Fruit fly (Drosophila melanogaster) whole organism, embryonic: ENCODE data around the gene CG7164.

Experiments
- BtbVII ChIP-seq: fragments of 200-800 bp; sonication (Bioruptor generic); optimal IDR thresholded peaks from 3 replicates; lab custom pipeline; 2017; ENCODE audit warnings: missing biosample characterization, mild to moderate bottlenecking, missing genetic modification characterization
- CG10274 ChIP-seq: fragments of 200-800 bp; sonication (Bioruptor generic); optimal IDR thresholded peaks from 3 replicates; lab custom pipeline; 2017; ENCODE audit warnings: missing biosample characterization, mild to moderate bottlenecking, missing genetic modification characterization
- CG10321 ChIP-seq: fragments of 200-800 bp; sonication (Bioruptor generic); IDR thresholded peaks from 2 replicates; pipeline ENCODE4 v1.3.6; 2022; ENCODE audit warnings: missing biosample characterization, missing genetic modification characterization
- CG11247 ChIP-seq: fragments of 200-800 bp; sonication (Bioruptor generic); IDR thresholded peaks from 2 replicates; pipeline ENCODE4 v1.3.6; 2022; ENCODE audit warnings: missing biosample characterization, missing genetic modification characterization
- CG11695 ChIP-seq: fragments of 200-800 bp; sonication (Bioruptor generic); IDR thresholded peaks from 3 replicates; pipeline ENCODE4 v1.3.6; 2022; ENCODE audit warnings: missing biosample characterization, missing genetic modification characterization
- CG13894 ChIP-seq: fragments of 200-800 bp; sonication (Bioruptor generic); optimal IDR thresholded peaks from 3 replicates; lab custom pipeline; 2018; ENCODE audit warnings: missing biosample characterization, mild to moderate bottlenecking, missing genetic modification characterization, moderate library complexity
- CG14014 ChIP-seq: fragments of 200-800 bp; sonication (Bioruptor generic); IDR thresholded peaks from 2 replicates; pipeline ENCODE4 v1.3.6; 2022; ENCODE audit warnings: missing biosample characterization, missing genetic modification characterization
- CG15514 ChIP-seq: fragments of 200-800 bp; sonication (Bioruptor generic); optimal IDR thresholded peaks from 3 replicates; lab custom pipeline; 2017; ENCODE audit warnings: missing biosample characterization, missing genetic modification characterization, mild to moderate bottlenecking, moderate library complexity, missing genetic modification reagents
- CG1647 ChIP-seq: fragments of 200-800 bp; sonication (Bioruptor generic); optimal IDR thresholded peaks from 3 replicates; lab custom pipeline; 2016; ENCODE audit warnings: missing biosample characterization, missing genetic modification characterization
- CG16813 ChIP-seq: fragments of 200-800 bp; sonication (Bioruptor generic); IDR thresholded peaks from 3 replicates; pipeline ENCODE4 v1.3.6; 2022; ENCODE audit warnings: missing biosample characterization, missing genetic modification characterization; ENCODE audit not compliant: partially characterized antibody
- CG17359 ChIP-seq: fragments of 200-800 bp; sonication (Bioruptor generic); optimal IDR thresholded peaks from 3 replicates; lab custom pipeline; 2018; ENCODE audit warnings: missing biosample characterization, mild to moderate bottlenecking, missing genetic modification characterization, moderate library complexity
- CG18619 ChIP-seq: fragments of 200-800 bp; sonication (Bioruptor generic); optimal IDR thresholded peaks from 3 replicates; lab custom pipeline; 2017; ENCODE audit warnings: missing biosample characterization, mild to moderate bottlenecking, missing genetic modification characterization
- CG2199 ChIP-seq: fragments of 200-800 bp; sonication (Bioruptor generic); IDR thresholded peaks from 3 replicates; pipeline ENCODE4 v1.3.6; 2022; ENCODE audit warnings: missing biosample characterization, missing genetic modification characterization
- CG30020 ChIP-seq: fragments of 200-800 bp; optimal IDR thresholded peaks from 2 replicates; lab custom pipeline; 2019; ENCODE audit warnings: missing biosample characterization, mild to moderate bottlenecking, missing genetic modification characterization, moderate library complexity
- CG32772 ChIP-seq: fragments of 200-800 bp; sonication (Bioruptor generic); IDR thresholded peaks from 2 replicates; pipeline ENCODE4 v1.3.6; 2022; ENCODE audit warnings: missing biosample characterization, missing genetic modification characterization
- CG3281 ChIP-seq: fragments of 200-800 bp; sonication (Bioruptor generic); optimal IDR thresholded peaks from 3 replicates; lab custom pipeline; 2017; ENCODE audit warnings: missing biosample characterization, mild to moderate bottlenecking, missing genetic modification characterization
- CG4707 ChIP-seq: fragments of 200-800 bp; sonication (Bioruptor generic); optimal IDR thresholded peaks from 2 replicates; lab custom pipeline; 2018; ENCODE audit warnings: missing biosample characterization, mild to moderate bottlenecking, missing genetic modification characterization, moderate library complexity
- CG4854 ChIP-seq: fragments of 200-800 bp; sonication (Bioruptor generic); optimal IDR thresholded peaks from 2 replicates; lab custom pipeline; 2016; ENCODE audit warnings: missing biosample characterization, missing genetic modification characterization, inconsistent platforms
- CG7839 ChIP-seq: fragments of 200-800 bp; sonication (Bioruptor generic); optimal IDR thresholded peaks from 3 replicates; lab custom pipeline; 2018; ENCODE audit warnings: missing biosample characterization, mild to moderate bottlenecking, missing genetic modification characterization, moderate library complexity
- CG9609 ChIP-seq: fragments of 200-800 bp; sonication (Bioruptor generic); optimal IDR thresholded peaks from 3 replicates; lab custom pipeline; 2016; ENCODE audit warnings: missing biosample characterization, missing genetic modification characterization
- D19A ChIP-seq: fragments of 200-800 bp; optimal IDR thresholded peaks from 3 replicates; lab custom pipeline; 2019; ENCODE audit warnings: missing biosample characterization, mild to moderate bottlenecking, missing genetic modification characterization, moderate library complexity
- Dbx ChIP-seq: fragments of 200-800 bp; sonication (Bioruptor generic); IDR thresholded peaks from 3 replicates; pipeline ENCODE4 v1.3.6; 2022; ENCODE audit warnings: missing biosample characterization, missing genetic modification characterization
- Dek ChIP-seq: fragments of 200-800 bp; sonication (Bioruptor generic); optimal IDR thresholded peaks from 3 replicates; lab custom pipeline; 2019; ENCODE audit warnings: missing biosample characterization, mild to moderate bottlenecking, missing genetic modification characterization, moderate library complexity
- Dll ChIP-seq: fragments of 200-800 bp; sonication (Bioruptor generic); IDR thresholded peaks from 4 replicates; pipeline ENCODE4 v1.3.6; 2022; ENCODE audit warnings: missing biosample characterization, missing genetic modification characterization; ENCODE audit not compliant: partially characterized antibody
- HLHmδ ChIP-seq: fragments of 200-800 bp; sonication (Bioruptor generic); optimal IDR thresholded peaks from 2 replicates; lab custom pipeline; 2018; ENCODE audit warnings: missing biosample characterization, mild to moderate bottlenecking, missing genetic modification characterization, moderate library complexity
- Hand ChIP-seq: fragments of 200-800 bp; sonication (Bioruptor generic); optimal IDR thresholded peaks from 2 replicates; lab custom pipeline; 2017; ENCODE audit warnings: mild to moderate bottlenecking, missing biosample characterization, missing genetic modification reagents, missing genetic modification characterization
- Lim3 ChIP-seq: fragments of 200-800 bp; sonication (Bioruptor generic); IDR thresholded peaks from 2 replicates; pipeline ENCODE4 v1.3.6; 2022; ENCODE audit warnings: missing biosample characterization, missing genetic modification characterization
- MTF-1 ChIP-seq: fragments of 200-800 bp; sonication (Bioruptor generic); optimal IDR thresholded peaks from 2 replicates; lab custom pipeline; 2018; ENCODE audit warnings: missing biosample characterization, mild to moderate bottlenecking, missing genetic modification characterization, borderline replicate concordance
- Opbp ChIP-seq: fragments of 200-800 bp; sonication (Bioruptor generic); IDR thresholded peaks from 3 replicates; pipeline ENCODE4 v1.3.6; 2022; ENCODE audit warnings: missing biosample characterization, missing genetic modification characterization; ENCODE audit not compliant: partially characterized antibody
- Sox102F ChIP-seq: fragments of 200-800 bp; sonication (Bioruptor generic); optimal IDR thresholded peaks from 2 replicates; lab custom pipeline; 2018; ENCODE audit warnings: missing biosample characterization, mild to moderate bottlenecking, missing genetic modification characterization, moderate library complexity
- YL-1 ChIP-seq: fragments of 200-800 bp; sonication (Bioruptor generic); optimal IDR thresholded peaks from 3 replicates; lab custom pipeline; 2017; ENCODE audit warnings: missing biosample characterization, mild to moderate bottlenecking, missing genetic modification characterization
- bcd ChIP-seq: fragments of 200-800 bp; sonication (Bioruptor generic); optimal IDR thresholded peaks from 2 replicates; lab custom pipeline; 2017; ENCODE audit warnings: missing biosample characterization, mild to moderate bottlenecking, missing genetic modification characterization
- cato ChIP-seq: fragments of 200-800 bp; sonication (Bioruptor generic); optimal IDR thresholded peaks from 2 replicates; lab custom pipeline; 2016; ENCODE audit warnings: missing biosample characterization, missing genetic modification characterization, borderline replicate concordance
- caup ChIP-seq: fragments of 200-800 bp; sonication (Bioruptor generic); optimal IDR thresholded peaks from 3 replicates; lab custom pipeline; 2017; ENCODE audit warnings: missing biosample characterization, mild to moderate bottlenecking, missing genetic modification characterization, moderate library complexity; ENCODE audit not compliant: severe bottlenecking
- chm ChIP-seq: fragments of 200-800 bp; sonication (Bioruptor generic); IDR thresholded peaks from 2 replicates; pipeline ENCODE4 v1.3.6; 2022; ENCODE audit warnings: missing biosample characterization, missing genetic modification characterization
- danr ChIP-seq: fragments of 200-800 bp; sonication (Bioruptor generic); IDR thresholded peaks from 2 replicates; pipeline ENCODE4 v1.3.6; 2022; ENCODE audit warnings: missing biosample characterization, missing genetic modification characterization
- fd3F ChIP-seq: fragments of 200-800 bp; sonication (Bioruptor generic); optimal IDR thresholded peaks from 2 replicates; lab custom pipeline; 2018; ENCODE audit warnings: missing biosample characterization, mild to moderate bottlenecking, missing genetic modification characterization, moderate library complexity
- gro ChIP-seq: fragments of 200-800 bp; sonication (Bioruptor generic); optimal IDR thresholded peaks from 2 replicates; lab custom pipeline; 2016; ENCODE audit warnings: missing biosample characterization, missing genetic modification characterization
- gsb-n ChIP-seq: fragments of 200-800 bp; sonication (Bioruptor generic); optimal IDR thresholded peaks from 3 replicates; lab custom pipeline; 2018; ENCODE audit warnings: missing biosample characterization, mild to moderate bottlenecking, missing genetic modification characterization
- kah ChIP-seq: fragments of 200-800 bp; sonication (Bioruptor generic); optimal IDR thresholded peaks from 2 replicates; lab custom pipeline; 2018; ENCODE audit warnings: missing biosample characterization, mild to moderate bottlenecking, missing genetic modification characterization
- mam ChIP-seq: fragments of 200-800 bp; sonication (Bioruptor generic); optimal IDR thresholded peaks from 3 replicates; lab custom pipeline; 2016; ENCODE audit warnings: missing biosample characterization, missing genetic modification characterization
- odd ChIP-seq: fragments of 200-800 bp; sonication (Bioruptor generic); optimal IDR thresholded peaks from 2 replicates; lab custom pipeline; 2017; ENCODE audit warnings: missing biosample characterization, mild to moderate bottlenecking, missing genetic modification characterization
- pan ChIP-seq, 4 experiments: fragments of >200 bp in 3 of 4; fragments of 200-800 bp in 1 of 4; sonication (Bioruptor generic) in 1 of 4; optimal IDR thresholded peaks in 3 of 4; IDR thresholded peaks in 1 of 4; 2 replicates each; pipeline versions ENCODE4 v1.3.6 to Lab custom; 2017 to 2022; ENCODE audit warnings: missing biosample characterization in 2 of 4, missing genetic modification characterization in 2 of 4, mixed read lengths in 1 of 4
- pfk ChIP-seq: fragments of 200-800 bp; sonication (Bioruptor generic); optimal IDR thresholded peaks from 2 replicates; lab custom pipeline; 2018; ENCODE audit warnings: missing biosample characterization, mild to moderate bottlenecking, missing genetic modification characterization, moderate library complexity
- pho ChIP-seq: fragments of 200-800 bp; sonication (Bioruptor generic); optimal IDR thresholded peaks from 2 replicates; lab custom pipeline; 2016; ENCODE audit warnings: missing biosample characterization, missing genetic modification characterization
- repo ChIP-seq: fragments of 200-800 bp; sonication (Bioruptor generic); optimal IDR thresholded peaks from 2 replicates; lab custom pipeline; 2016; ENCODE audit warnings: missing biosample characterization, missing genetic modification characterization
- sens ChIP-seq: fragments of 200-800 bp; sonication (Bioruptor generic); peaks from one replicate; lab custom pipeline; 2016; ENCODE audit warnings: missing biosample characterization, missing genetic modification characterization
- seq ChIP-seq: fragments of 200-800 bp; sonication (Bioruptor generic); IDR thresholded peaks from 2 replicates; pipeline ENCODE4 v1.3.6; 2022; ENCODE audit warnings: missing biosample characterization, missing genetic modification characterization
- vnd ChIP-seq: fragments of 200-800 bp; sonication (Bioruptor generic); IDR thresholded peaks from 3 replicates; pipeline ENCODE4 v1.3.6; 2022; ENCODE audit warnings: missing biosample characterization, missing genetic modification characterization; ENCODE audit not compliant: partially characterized antibody

Gene CG7164

DNA sequence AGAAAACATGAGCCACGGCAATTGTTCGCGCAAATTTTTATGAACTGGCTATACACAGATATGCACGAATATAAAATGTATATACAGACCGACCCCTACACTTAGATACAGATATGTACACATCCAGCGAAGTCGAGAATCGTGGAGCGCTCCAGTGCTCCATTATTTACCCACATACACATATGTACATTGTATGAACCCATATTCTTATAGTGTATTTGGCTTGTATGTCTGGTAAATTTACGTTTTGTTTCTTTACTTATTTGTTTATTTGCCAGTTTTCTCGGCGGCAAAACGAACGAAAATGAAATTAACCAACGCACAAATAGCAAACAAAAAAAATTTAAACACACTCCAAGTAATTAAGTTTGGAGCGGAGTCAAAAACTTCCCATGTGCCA, 32.1 kb downstream of the CG7164 start (continued):
- TF ChIP-seq Dek (tag; lab: Kevin White, UChicago) = peak; percentile 51
- peak; percentile 22 for TF ChIP-seq gsb-n (tag; lab: Kevin White, UChicago)
- peak; percentile 14 for TF ChIP-seq CG10274 (GFP tag; lab: Kevin White, UChicago)
- TF ChIP-seq repo = no peak
- no peak for TF ChIP-seq CG16813
- no peak for TF ChIP-seq vnd
- TF ChIP-seq kah (GFP tag; lab: Kevin White, UChicago) = no peak
- TF ChIP-seq CG32772 (GFP tag; lab: Robert Waterston, UW) = no peak
- TF ChIP-seq Lim3 (GFP tag; lab: Robert Waterston, UW) = no peak
- TF ChIP-seq mam (GFP tag; lab: Kevin White, UChicago) = peak; percentile 1
- 0 out of 3 replicates have a peak, but pooled peaks have one; percentile 24 for TF ChIP-seq CG11695
- peak; percentile 37 for TF ChIP-seq HLHmδ (GFP tag; lab: Kevin White, UChicago)
- peak; percentile 77 for TF ChIP-seq gro (GFP tag; lab: Kevin White, UChicago)
- TF ChIP-seq chm = peak; percentile 62; the same call in 1 of the 2 replicates
- TF ChIP-seq pho = peak; percentile 34
- peak; percentile 53 for TF ChIP-seq CG15514 (GFP tag; lab: Kevin White, UChicago)
- peak; percentile 60 for TF ChIP-seq CG17359
- TF ChIP-seq CG18619 (GFP tag; lab: Kevin White, UChicago) = peak; percentile 34
- TF ChIP-seq CG3281 (GFP tag; lab: Kevin White, UChicago) = peak; percentile 75
- peak; percentile 87 for TF ChIP-seq CG13894 (tag; lab: Kevin White, UChicago)
- TF ChIP-seq Opbp (GFP tag; lab: Robert Waterston, UW) = no peak
- TF ChIP-seq pfk (GFP tag; lab: Kevin White, UChicago) = peak; percentile 70
- TF ChIP-seq odd (GFP tag; lab: Kevin White, UChicago) = peak; percentile 54
- TF ChIP-seq danr (GFP tag; lab: Robert Waterston, UW) = no peak
- TF ChIP-seq sens (GFP tag; lab: Kevin White, UChicago) = peak; percentile 77
- TF ChIP-seq MTF-1 (GFP tag; lab: Kevin White, UChicago) = peak; percentile 77
- TF ChIP-seq CG2199 = no peak
- TF ChIP-seq Dbx (GFP tag; lab: Robert Waterston, UW) = peak; percentile 29; the same call in 1 of the 3 replicates
- peak; percentile 70 for TF ChIP-seq CG11247
- peak; percentile 78 for TF ChIP-seq D19A (tag; lab: Kevin White, UChicago)
- no peak for TF ChIP-seq CG30020 (tag; lab: Kevin White, UChicago)
- TF ChIP-seq pan (optimal IDR thresholded peaks at IDR 0.05; lab: Kevin White, UChicago) = no peak
- TF ChIP-seq pan (GFP tag; optimal IDR thresholded peaks at IDR 0.05 in 1 of 2, IDR thresholded peaks at IDR 0.05 in 1 of 2) = peak in 1 of 2 experiments; percentile 43
- peak; percentile 7 for TF ChIP-seq bcd (GFP tag; lab: Kevin White, UChicago)
- peak; percentile 52 for TF ChIP-seq caup (GFP tag; lab: Kevin White, UChicago)
- peak; percentile 56; the same call in 1 of the 2 replicates for TF ChIP-seq seq (GFP tag; lab: Robert Waterston, UW)
- peak; percentile 2 for TF ChIP-seq CG4707
- peak; percentile 10 for TF ChIP-seq YL-1 (GFP tag; lab: Kevin White, UChicago)
- TF ChIP-seq Hand (GFP tag; lab: Kevin White, UChicago) = peak; percentile 2
- peak; percentile 61; the same call in 1 of the 2 replicates for TF ChIP-seq CG14014 (GFP tag; lab: Robert Waterston, UW)
- TF ChIP-seq fd3F (GFP tag; lab: Kevin White, UChicago) = peak; percentile 44
- no peak for TF ChIP-seq Dll (GFP tag; lab: Robert Waterston, UW)
- peak; percentile 11 for TF ChIP-seq CG7839
- no peak for TF ChIP-seq Sox102F (GFP tag; lab: Kevin White, UChicago)
- no peak for TF ChIP-seq CG9609 (GFP tag; lab: Kevin White, UChicago)
- TF ChIP-seq CG4854 = peak; percentile 32
- TF ChIP-seq CG1647 (GFP tag; lab: Kevin White, UChicago) = peak; percentile 29
- no peak for TF ChIP-seq CG10321 (GFP tag; lab: Robert Waterston, UW)
- TF ChIP-seq BtbVII (GFP tag; lab: Kevin White, UChicago) = peak; percentile 65
- no peak for TF ChIP-seq cato
